Worm (Caenorhabditis elegans) whole organism, L2 larva: ENCODE data around the gene F11D11.12.

Experiments used
- ama-1 ChIP-seq: fragments of 150-350 bp; optimal IDR thresholded peaks from 2 replicates; lab custom pipeline; 2018; ENCODE audit warnings: inconsistent platforms
- ceh-82 ChIP-seq: fragments of 150-350 bp; optimal IDR thresholded peaks from 2 replicates; lab custom pipeline; 2014; ENCODE audit warnings: missing biosample characterization, missing genetic modification characterization
- dmd-4 ChIP-seq: sonication (generic microtip); optimal IDR thresholded peaks from 2 replicates; lab custom pipeline; 2017; ENCODE audit warnings: missing biosample characterization, missing genetic modification characterization
- lin-11 ChIP-seq: fragments of 150-350 bp; sonication (generic microtip); optimal IDR thresholded peaks from 2 replicates; lab custom pipeline; 2014; ENCODE audit warnings: missing biosample characterization, missing genetic modification characterization, inconsistent platforms, mixed read lengths
- lin-39 ChIP-seq: fragments of 150-350 bp; optimal IDR thresholded peaks from 2 replicates; lab custom pipeline; 2014; ENCODE audit warnings: missing biosample characterization, missing genetic modification reagents, missing genetic modification characterization
- nhr-11 ChIP-seq: fragments of 150-350 bp; optimal IDR thresholded peaks from 2 replicates; lab custom pipeline; 2014; ENCODE audit warnings: missing biosample characterization, missing genetic modification characterization
- nhr-12 ChIP-seq: fragments of 150-350 bp; optimal IDR thresholded peaks from 2 replicates; lab custom pipeline; 2014; ENCODE audit warnings: missing biosample characterization, missing genetic modification characterization
- nhr-237 ChIP-seq: fragments of 150-350 bp; optimal IDR thresholded peaks from 2 replicates; lab custom pipeline; 2014; ENCODE audit warnings: missing biosample characterization, missing genetic modification characterization
- peb-1 ChIP-seq: fragments of 150-350 bp; optimal IDR thresholded peaks from 2 replicates; lab custom pipeline; 2014; ENCODE audit warnings: missing biosample characterization, missing genetic modification characterization
- unc-62 ChIP-seq: fragments of 150-350 bp; optimal IDR thresholded peaks from 2 replicates; lab custom pipeline; 2014; ENCODE audit warnings: missing biosample characterization, missing genetic modification reagents, missing genetic modification characterization
- zag-1 ChIP-seq: fragments of 150-350 bp; optimal IDR thresholded peaks from 2 replicates; lab custom pipeline; 2014; ENCODE audit warnings: missing biosample characterization, missing genetic modification characterization

DNA sequence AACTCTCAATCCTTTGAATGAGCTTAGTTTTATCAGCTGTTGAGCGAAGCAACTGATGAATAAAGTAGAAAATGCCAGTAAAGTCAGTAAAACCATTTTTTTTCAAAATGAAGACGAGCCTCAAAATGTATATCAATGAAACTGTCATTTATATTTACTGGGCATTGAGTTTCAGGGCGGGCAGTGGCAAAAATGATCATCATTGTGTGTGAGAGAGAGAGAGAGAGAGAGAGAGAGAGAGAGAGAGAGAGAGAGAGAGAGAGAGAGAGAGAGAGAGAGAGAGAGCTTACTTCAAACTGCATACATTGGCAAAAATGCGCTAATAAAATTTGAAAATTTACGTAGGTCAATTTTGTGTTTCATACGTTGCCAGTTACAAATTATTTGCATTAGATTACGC is 9.7 kb upstream of the F11D11.12 start, which contains the start of gene F11D11.3:
- TF ChIP-seq nhr-11 (no peak), zag-1 (no peak), ceh-82 (tag; lab: Kevin White, UChicago) (no peak), dmd-4 (tag; lab: Kevin White, UChicago) (no peak), lin-11 (tag; lab: Kevin White, UChicago) (no peak), unc-62 (no peak), nhr-12 (tag; lab: Kevin White, UChicago) (no peak), lin-39 (tag; lab: Kevin White, UChicago) (no peak), nhr-237 (no peak), ama-1 (lab: Kevin White, UChicago) (no peak), peb-1 (tag; lab: Kevin White, UChicago) (no peak)
